Worm (Caenorhabditis elegans) whole organism, L2 larva: ENCODE data around the gene Y49F6C.7.

ENCODE experiments used
- C34F6.9 ChIP-seq: fragments of 150-350 bp; optimal IDR thresholded peaks from 2 replicates; lab custom pipeline; 2014; ENCODE audit warnings: missing biosample characterization, missing genetic modification characterization
- F13H6.1 ChIP-seq: sonication (generic microtip); optimal IDR thresholded peaks from 2 replicates; lab custom pipeline; 2016; ENCODE audit warnings: missing genetic modification characterization, missing compliant biosample characterization
- Y55F3AM.14 ChIP-seq: fragments of 200-800 bp; sonication (Bioruptor generic); optimal IDR thresholded peaks from 2 replicates; lab custom pipeline; 2018; ENCODE audit warnings: mild to moderate bottlenecking, missing genetic modification characterization, missing compliant biosample characterization
- ZK546.5 ChIP-seq: sonication (generic microtip); optimal IDR thresholded peaks from 2 replicates; lab custom pipeline; 2017; ENCODE audit warnings: missing biosample characterization, missing genetic modification characterization
- alr-1 ChIP-seq: fragments of 150-350 bp; optimal IDR thresholded peaks from 2 replicates; lab custom pipeline; 2014; ENCODE audit warnings: missing biosample characterization, missing genetic modification characterization
- blmp-1 ChIP-seq: sonication (generic microtip); optimal IDR thresholded peaks from 2 replicates; lab custom pipeline; 2017; ENCODE audit warnings: missing genetic modification characterization, mild to moderate bottlenecking, missing compliant biosample characterization, antibody characterized with exemption, moderate library complexity; ENCODE audit not compliant: insufficient read depth
- ceh-16 ChIP-seq: fragments of 150-350 bp; optimal IDR thresholded peaks from 2 replicates; lab custom pipeline; 2014; ENCODE audit warnings: missing biosample characterization, missing genetic modification characterization
- crh-2 ChIP-seq: sonication (generic microtip); optimal IDR thresholded peaks from 2 replicates; lab custom pipeline; 2017; ENCODE audit warnings: missing biosample characterization, missing genetic modification characterization
- dmd-4 ChIP-seq: sonication (generic microtip); optimal IDR thresholded peaks from 2 replicates; lab custom pipeline; 2017; ENCODE audit warnings: missing biosample characterization, missing genetic modification characterization
- egl-27 ChIP-seq: sonication (generic microtip); optimal IDR thresholded peaks from 3 replicates; lab custom pipeline; 2017; ENCODE audit warnings: missing biosample characterization, missing genetic modification reagents, missing genetic modification characterization
- elt-3 ChIP-seq: sonication (generic microtip); optimal IDR thresholded peaks from 2 replicates; lab custom pipeline; 2017; ENCODE audit warnings: missing biosample characterization, missing genetic modification characterization
- gmeb-1 ChIP-seq: fragments of 150-350 bp; optimal IDR thresholded peaks from 2 replicates; lab custom pipeline; 2014; ENCODE audit warnings: missing biosample characterization, missing genetic modification characterization
- lin-13 ChIP-seq: fragments of 150-350 bp; optimal IDR thresholded peaks from 2 replicates; lab custom pipeline; 2014; ENCODE audit warnings: missing biosample characterization, missing genetic modification reagents, missing genetic modification characterization
- lin-39 ChIP-seq: fragments of 150-350 bp; optimal IDR thresholded peaks from 2 replicates; lab custom pipeline; 2014; ENCODE audit warnings: missing biosample characterization, missing genetic modification reagents, missing genetic modification characterization
- lsy-2 ChIP-seq, 2 experiments: fragments of 150-350 bp in 1 of 2; sonication (generic microtip) in 1 of 2; optimal IDR thresholded peaks; 2 replicates each; lab custom pipeline; 2014 to 2017; ENCODE audit warnings: missing biosample characterization in 2 of 2, missing genetic modification characterization in 2 of 2
- mab-5 ChIP-seq: fragments of 150-350 bp; optimal IDR thresholded peaks from 2 replicates; lab custom pipeline; 2014; ENCODE audit warnings: missing biosample characterization, missing genetic modification characterization
- nhr-10 ChIP-seq: sonication (generic microtip); optimal IDR thresholded peaks from 2 replicates; lab custom pipeline; 2017; ENCODE audit warnings: missing biosample characterization, missing genetic modification characterization
- nhr-11 ChIP-seq: fragments of 150-350 bp; optimal IDR thresholded peaks from 2 replicates; lab custom pipeline; 2014; ENCODE audit warnings: missing biosample characterization, missing genetic modification characterization
- nhr-129 ChIP-seq: fragments of 150-350 bp; optimal IDR thresholded peaks from 2 replicates; lab custom pipeline; 2014; ENCODE audit warnings: missing biosample characterization, missing genetic modification characterization
- nhr-23 ChIP-seq: fragments of 150-350 bp; optimal IDR thresholded peaks from 2 replicates; lab custom pipeline; 2014; ENCODE audit warnings: missing biosample characterization, missing genetic modification reagents, missing genetic modification characterization
- nhr-237 ChIP-seq: fragments of 150-350 bp; optimal IDR thresholded peaks from 2 replicates; lab custom pipeline; 2014; ENCODE audit warnings: missing biosample characterization, missing genetic modification characterization
- nhr-25 ChIP-seq: fragments of 150-350 bp; sonication (generic microtip); optimal IDR thresholded peaks from 3 replicates; lab custom pipeline; 2014; ENCODE audit warnings: missing biosample characterization, missing genetic modification characterization
- nhr-77 ChIP-seq: fragments of 150-350 bp; optimal IDR thresholded peaks from 2 replicates; lab custom pipeline; 2014; ENCODE audit warnings: missing biosample characterization, missing genetic modification characterization
- peb-1 ChIP-seq: fragments of 150-350 bp; optimal IDR thresholded peaks from 2 replicates; lab custom pipeline; 2014; ENCODE audit warnings: missing biosample characterization, missing genetic modification characterization
- sem-4 ChIP-seq: fragments of 150-350 bp; optimal IDR thresholded peaks from 2 replicates; lab custom pipeline; 2014; ENCODE audit warnings: missing biosample characterization, missing genetic modification reagents, missing genetic modification characterization
- sma-3 ChIP-seq: sonication (generic microtip); optimal IDR thresholded peaks from 2 replicates; lab custom pipeline; 2016; ENCODE audit warnings: missing genetic modification reagents, missing genetic modification characterization, missing compliant biosample characterization
- sma-9 ChIP-seq, 2 experiments: fragments of 150-350 bp in 1 of 2; sonication (generic microtip) in 1 of 2; optimal IDR thresholded peaks; 2 replicates each; lab custom pipeline; 2014 to 2016; ENCODE audit warnings: missing genetic modification characterization in 2 of 2, mild to moderate bottlenecking in 1 of 2, missing biosample characterization in 1 of 2, missing compliant biosample characterization in 1 of 2, missing genetic modification reagents in 1 of 2, moderate library complexity in 1 of 2
- unc-39 ChIP-seq: fragments of 150-350 bp; optimal IDR thresholded peaks from 2 replicates; lab custom pipeline; 2014; ENCODE audit warnings: missing biosample characterization, missing genetic modification characterization
- unc-62 ChIP-seq: fragments of 150-350 bp; optimal IDR thresholded peaks from 2 replicates; lab custom pipeline; 2014; ENCODE audit warnings: missing biosample characterization, missing genetic modification reagents, missing genetic modification characterization
- zag-1 ChIP-seq: fragments of 150-350 bp; optimal IDR thresholded peaks from 2 replicates; lab custom pipeline; 2014; ENCODE audit warnings: missing biosample characterization, missing genetic modification characterization
- ztf-1 ChIP-seq: fragments of 200-800 bp; sonication (Bioruptor generic); conservative IDR thresholded peaks from 2 replicates; pipeline ENCODE4 v1.3.6; 2022; ENCODE audit warnings: missing genetic modification characterization, missing compliant biosample characterization
- ztf-11 ChIP-seq: sonication (generic microtip); optimal IDR thresholded peaks from 2 replicates; lab custom pipeline; 2017; ENCODE audit warnings: missing biosample characterization, missing genetic modification characterization
- ztf-4 ChIP-seq: fragments of 150-350 bp; optimal IDR thresholded peaks from 2 replicates; lab custom pipeline; 2014; ENCODE audit warnings: missing biosample characterization, missing genetic modification characterization

Y49F6C.7 gene

ce11 chrII:3368097-3368496, at the start of gene Y49F6C.7:
Y49F6C.7 (minus strand) TSS chrII:3368197.
- no peak for TF ChIP-seq egl-27 (tag; lab: Kevin White, UChicago)
- TF ChIP-seq unc-39, result no peak

ce11 chrII:3416528-3416927, 48.5 kb upstream of the Y49F6C.7 start, which contains the start of gene nep-6:
nep-6 (plus strand) TSS chrII:3416828.
- TF ChIP-seq nhr-77, result no peak
- TF ChIP-seq Y55F3AM.14, result no peak
- TF ChIP-seq nhr-11 (tag; lab: Kevin White, UChicago), result no peak

DNA sequence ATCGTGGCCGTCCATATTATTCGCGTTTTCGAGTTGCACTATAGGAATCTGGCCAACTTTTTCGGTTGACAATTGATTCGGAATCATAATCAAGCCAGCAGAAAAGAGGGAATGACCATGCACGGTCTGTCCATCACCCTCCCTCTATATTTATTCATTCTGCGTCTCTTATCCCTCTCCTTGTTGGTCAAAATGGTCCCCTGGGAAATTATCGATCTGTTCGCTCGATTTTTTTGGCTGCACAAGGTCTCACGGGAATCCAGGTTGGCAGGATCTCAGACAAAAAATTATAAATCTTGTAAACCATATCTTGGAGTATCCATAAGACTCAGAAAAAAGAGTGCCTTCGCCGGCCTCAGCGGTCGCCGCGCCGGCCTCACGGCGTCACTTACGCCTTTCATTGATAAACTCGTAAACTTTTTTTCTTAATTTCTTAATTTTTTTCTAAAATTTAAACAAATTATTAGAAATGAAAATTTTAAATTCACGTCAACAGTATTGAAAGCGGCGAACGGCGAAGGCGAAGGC, 46.5 kb upstream of the Y49F6C.7 start, which contains the start of the genes F18A12.7 and F18A12.2:
Gene F18A12.7 (minus strand): TSS at position 101 of the 528 bp plus-strand sequence.
Gene F18A12.2 (plus strand): TSS at position 478 of the 528 bp plus-strand sequence.
- TF ChIP-seq nhr-77 (no peak), ztf-1 (GFP tag; lab: Robert Waterston, UW) (no peak), unc-62 (GFP tag; lab: Kevin White, UChicago) (no peak), nhr-25 (tag; lab: Kevin White, UChicago) (no peak), nhr-23 (tag; lab: Kevin White, UChicago) (no peak), nhr-237 (tag; lab: Kevin White, UChicago) (no peak), ceh-16 (no peak), ZK546.5 (tag; lab: Kevin White, UChicago) (no peak), elt-3 (tag; lab: Kevin White, UChicago) (no peak)
- TF ChIP-seq, all 48 proteins: peak for 0

ce11 chrII:3403535-3403934, 35.5 kb upstream of the Y49F6C.7 start, which contains the start of gene nep-8:
nep-8 (plus strand) TSS chrII:3403835.
- TF ChIP-seq zag-1 (tag; lab: Kevin White, UChicago), result no peak
- no peak for TF ChIP-seq crh-2 (tag; lab: Kevin White, UChicago)
- no peak for TF ChIP-seq egl-27 (tag; lab: Kevin White, UChicago)
- TF ChIP-seq ztf-11 (tag; lab: Kevin White, UChicago), result no peak
- TF ChIP-seq dmd-4 (tag; lab: Kevin White, UChicago), result no peak
- no peak for TF ChIP-seq mab-5 (tag; lab: Kevin White, UChicago)
- no peak for TF ChIP-seq nhr-77
- TF ChIP-seq unc-39, result no peak
- no peak for TF ChIP-seq alr-1 (tag; lab: Kevin White, UChicago)
- TF ChIP-seq elt-3 (tag; lab: Kevin White, UChicago), result no peak
- no peak for TF ChIP-seq ZK546.5 (tag; lab: Kevin White, UChicago)
- TF ChIP-seq gmeb-1 (tag; lab: Kevin White, UChicago), result no peak

DNA sequence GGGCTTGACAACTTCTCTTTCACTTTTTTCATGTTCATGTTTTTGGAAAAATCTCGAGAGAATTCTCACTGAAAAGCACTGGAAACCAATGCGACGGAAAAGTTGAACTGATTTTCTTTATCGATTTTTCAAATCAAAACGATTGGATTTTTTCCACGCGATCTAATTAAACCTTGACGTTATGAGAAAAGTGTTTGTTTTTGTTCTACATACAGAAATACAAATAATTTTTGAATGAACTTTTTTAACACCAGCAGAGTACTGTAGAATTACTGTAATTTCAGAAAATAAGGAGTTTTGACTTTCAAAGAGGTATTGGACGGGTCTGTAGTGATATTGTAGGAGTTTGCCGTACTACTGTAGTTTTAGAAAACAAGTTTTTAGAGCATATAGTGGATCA, 34.9 kb upstream of the Y49F6C.7 start, which contains the start of gene nep-10:
Gene nep-10 (minus strand): TSS at position 101 of the 400 bp plus-strand sequence.
- no peak for TF ChIP-seq nhr-10
- TF ChIP-seq nhr-23 (tag; lab: Kevin White, UChicago), result no peak
- TF ChIP-seq lsy-2 (tag; optimal IDR thresholded peaks at IDR 0.05; lab: Kevin White, UChicago), result no peak
- no peak for TF ChIP-seq elt-3 (tag; lab: Kevin White, UChicago)
- no peak for TF ChIP-seq lin-39
- no peak for TF ChIP-seq zag-1 (tag; lab: Kevin White, UChicago)
- TF ChIP-seq blmp-1, result no peak
- no peak for TF ChIP-seq sma-9 (GFP tag; optimal IDR thresholded peaks at IDR 0.05; lab: Kevin White, UChicago)
- no peak for TF ChIP-seq sma-9 (tag; optimal IDR thresholded peaks at IDR 0.05; lab: Kevin White, UChicago)

DNA sequence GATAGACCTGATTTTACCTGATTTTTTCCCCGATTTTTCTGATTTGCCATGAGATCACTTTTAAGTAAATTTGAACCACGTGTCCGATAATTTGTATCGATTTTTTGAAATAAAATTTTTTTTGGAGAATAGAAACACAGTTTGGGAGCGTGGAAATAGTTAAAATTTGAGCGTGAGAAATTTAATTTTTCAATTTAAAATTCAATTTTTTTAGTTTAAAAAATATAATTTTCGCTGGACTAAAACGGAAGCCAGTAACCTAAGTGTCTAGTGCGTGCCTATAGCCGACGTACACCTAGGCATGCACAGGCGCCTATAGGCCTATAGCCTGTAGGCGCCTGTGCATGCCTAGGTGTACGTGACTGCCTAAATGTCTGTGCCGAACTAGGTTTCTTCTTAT, 31.2 kb upstream of the Y49F6C.7 start, which contains the start of gene nep-9:
Gene nep-9 (minus strand): TSS at position 101 of the 400 bp plus-strand sequence.
- no peak for TF ChIP-seq nhr-10
- TF ChIP-seq ztf-4 (tag; lab: Kevin White, UChicago), result no peak
- no peak for TF ChIP-seq nhr-129 (tag; lab: Kevin White, UChicago)
- TF ChIP-seq nhr-77, result no peak
- TF ChIP-seq sem-4 (tag; lab: Kevin White, UChicago), result no peak
- no peak for TF ChIP-seq C34F6.9 (tag; lab: Kevin White, UChicago)
- no peak for TF ChIP-seq nhr-25 (tag; lab: Kevin White, UChicago)
- no peak for TF ChIP-seq ZK546.5 (tag; lab: Kevin White, UChicago)
- TF ChIP-seq ztf-1 (GFP tag; lab: Robert Waterston, UW), result no peak
- no peak for TF ChIP-seq sma-3 (GFP tag; lab: Kevin White, UChicago)
- TF ChIP-seq F13H6.1 (tag; lab: Kevin White, UChicago), result no peak
- TF ChIP-seq lin-13 (GFP tag; lab: Kevin White, UChicago), result no peak
- TF ChIP-seq peb-1 (tag; lab: Kevin White, UChicago), result no peak
- no peak for TF ChIP-seq ceh-16
- TF ChIP-seq elt-3 (tag; lab: Kevin White, UChicago), result no peak
- no peak for TF ChIP-seq alr-1 (tag; lab: Kevin White, UChicago)
- TF ChIP-seq lin-39, result no peak
- TF ChIP-seq dmd-4 (tag; lab: Kevin White, UChicago), result no peak
